Fruit fly (Drosophila melanogaster) Kc167 (cell line): ENCODE results near the gene ETHR.

ENCODE experiments used
- Myc ChIP-seq: fragments of >200 bp; optimal IDR thresholded peaks from 2 replicates; lab custom pipeline; 2017; ENCODE audit warnings: missing external identifiers
- Sin3A ChIP-seq: fragments of >200 bp; optimal IDR thresholded peaks from 2 replicates; lab custom pipeline; 2018; ENCODE audit warnings: missing external identifiers

DNA sequence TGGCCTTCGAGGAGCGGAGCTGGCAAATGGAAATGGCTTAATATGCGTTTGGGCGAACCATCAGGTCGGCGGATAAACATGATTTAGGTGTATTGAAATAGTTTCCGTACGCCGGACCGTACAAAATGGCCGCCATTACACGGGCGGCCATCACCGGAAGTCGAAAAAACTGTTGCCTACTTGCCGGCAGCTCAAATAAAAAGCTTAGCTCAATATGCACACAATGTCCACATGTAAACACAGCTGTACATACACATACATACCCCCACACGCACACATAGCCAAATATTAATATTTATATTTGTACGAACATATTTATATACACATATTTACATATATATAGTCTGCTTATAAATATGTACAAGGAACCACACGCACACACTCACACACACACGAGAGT, 16.4 kb downstream of the ETHR start:
- TF ChIP-seq Sin3A (lab: Kevin White, UChicago) (no peak), Myc (lab: Kevin White, UChicago) (no peak)
